Worm (Caenorhabditis elegans) whole organism, early embryonic: ENCODE results near the gene ilcr-2.

Experiments
- B0310.2 ChIP-seq: sonication (generic microtip); optimal IDR thresholded peaks from 2 replicates; lab custom pipeline; 2016; ENCODE audit warnings: mild to moderate bottlenecking, missing genetic modification characterization, missing compliant biosample characterization
- F13C5.2 ChIP-seq: sonication (generic microtip); optimal IDR thresholded peaks from 2 replicates; lab custom pipeline; 2017; ENCODE audit warnings: mild to moderate bottlenecking, missing genetic modification characterization, inconsistent platforms, missing compliant biosample characterization
- aly-1 ChIP-seq: sonication (generic microtip); optimal IDR thresholded peaks from 2 replicates; lab custom pipeline; 2016; ENCODE audit warnings: missing genetic modification characterization, missing compliant biosample characterization
- ama-1 ChIP-seq: fragments of 150-350 bp; optimal IDR thresholded peaks from 2 replicates; lab custom pipeline; 2014
- ceh-13 ChIP-seq: fragments of 200-800 bp; sonication (Bioruptor generic); optimal IDR thresholded peaks from 2 replicates; lab custom pipeline; 2018; ENCODE audit warnings: mild to moderate bottlenecking, missing genetic modification characterization, missing compliant biosample characterization
- ceh-36 ChIP-seq: sonication (generic microtip); optimal IDR thresholded peaks from 2 replicates; lab custom pipeline; 2016; ENCODE audit warnings: missing genetic modification characterization, inconsistent platforms, missing compliant biosample characterization
- ets-7 ChIP-seq: sonication (generic microtip); optimal IDR thresholded peaks from 2 replicates; lab custom pipeline; 2016; ENCODE audit warnings: missing genotype, missing genetic modification characterization, missing compliant biosample characterization
- flt-1 ChIP-seq: fragments of 200-800 bp; sonication (Bioruptor generic); IDR thresholded peaks from 2 replicates; pipeline ENCODE4 v1.3.6; 2022; ENCODE audit warnings: missing genetic modification characterization, missing compliant biosample characterization
- hmbx-1 ChIP-seq: sonication (generic microtip); optimal IDR thresholded peaks from 2 replicates; lab custom pipeline; 2016; ENCODE audit warnings: mild to moderate bottlenecking, missing genetic modification characterization, missing compliant biosample characterization
- hmg-4 ChIP-seq: fragments of 200-800 bp; sonication (Bioruptor generic); optimal IDR thresholded peaks from 2 replicates; lab custom pipeline; 2018; ENCODE audit warnings: mild to moderate bottlenecking, missing genetic modification characterization, missing compliant biosample characterization
- hnd-1 ChIP-seq: sonication (generic microtip); optimal IDR thresholded peaks from 2 replicates; lab custom pipeline; 2016; ENCODE audit warnings: missing genetic modification characterization, missing compliant biosample characterization
- pes-1 ChIP-seq: fragments of 200-800 bp; sonication (Bioruptor generic); IDR thresholded peaks from 2 replicates; pipeline ENCODE4 v1.3.6; 2022; ENCODE audit warnings: missing genetic modification reagents, missing genetic modification characterization, missing compliant biosample characterization
- scrt-1 ChIP-seq: fragments of 200-800 bp; sonication (Bioruptor generic); IDR thresholded peaks from 2 replicates; pipeline ENCODE4 v1.3.6; 2022; ENCODE audit warnings: missing genetic modification characterization, missing compliant biosample characterization
- sea-1 ChIP-seq: fragments of 200-800 bp; sonication (Bioruptor generic); conservative IDR thresholded peaks from 2 replicates; pipeline ENCODE4 v1.3.6; 2022; ENCODE audit warnings: missing genetic modification characterization, missing compliant biosample characterization
- tbx-11 ChIP-seq: fragments of 200-800 bp; sonication (Bioruptor generic); IDR thresholded peaks from 2 replicates; pipeline ENCODE4 v1.3.6; 2022; ENCODE audit warnings: missing genetic modification characterization, missing compliant biosample characterization
- tbx-37 ChIP-seq: fragments of 200-800 bp; sonication (Bioruptor generic); conservative IDR thresholded peaks from 2 replicates; pipeline ENCODE4 v1.3.6; 2022; ENCODE audit warnings: missing genetic modification reagents, missing genetic modification characterization, missing compliant biosample characterization
- tra-4 ChIP-seq: sonication (generic microtip); optimal IDR thresholded peaks from 2 replicates; lab custom pipeline; 2017; ENCODE audit warnings: missing genetic modification characterization, missing compliant biosample characterization

Gene ilcr-2

ce11 chrII:5481982-5482381 lies 6.9 kb downstream of the ilcr-2 start, which contains the start of gene cal-8:
TSS of gene cal-8 (minus strand) at chrII:5482041.
- TF ChIP-seq ceh-13 (GFP tag; lab: Kevin White, UChicago) (no peak), pes-1 (GFP tag; lab: Robert Waterston, UW) (no peak), sea-1 (no peak), tbx-37 (GFP tag; lab: Robert Waterston, UW) (no peak)

DNA sequence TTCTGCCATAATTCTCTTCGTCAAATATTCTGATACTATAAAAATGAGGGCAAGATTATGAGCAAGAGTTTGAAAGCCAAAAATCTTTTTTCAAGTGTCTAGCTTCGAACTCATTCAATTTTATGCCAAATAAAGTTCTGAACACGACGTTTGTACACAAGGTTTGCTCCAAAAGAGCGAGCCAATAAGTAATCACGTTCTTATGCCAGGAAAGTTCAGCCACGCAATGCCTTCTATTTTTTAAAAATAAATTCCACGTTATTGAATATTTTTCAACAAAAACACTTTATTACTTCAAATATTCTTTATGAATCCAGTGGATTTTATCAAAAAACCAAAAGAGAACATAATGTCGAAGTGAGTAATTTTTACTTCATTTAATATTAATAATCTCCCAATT lies 12.8 kb downstream of the ilcr-2 start, which contains the start of gene nep-5:
Gene nep-5, plus strand, starts transcription at position 301 of the 400 bp plus-strand sequence.
- no peak for TF ChIP-seq pes-1 (GFP tag; lab: Robert Waterston, UW)
- TF ChIP-seq hmg-4 (GFP tag; lab: Kevin White, UChicago) = no peak
- no peak for TF ChIP-seq aly-1 (tag; lab: Kevin White, UChicago)
- TF ChIP-seq ceh-36 (tag; lab: Kevin White, UChicago) = no peak
- no peak for TF ChIP-seq ets-7 (tag; lab: Kevin White, UChicago)
- TF ChIP-seq sea-1 = no peak
- no peak for TF ChIP-seq scrt-1 (GFP tag; lab: Robert Waterston, UW)
- no peak for TF ChIP-seq ama-1 (lab: Kevin White, UChicago)
- TF ChIP-seq tbx-11 (GFP tag; lab: Robert Waterston, UW) = no peak
- TF ChIP-seq B0310.2 (tag; lab: Kevin White, UChicago) = no peak
- no peak for TF ChIP-seq flt-1 (GFP tag; lab: Robert Waterston, UW)
- TF ChIP-seq hnd-1 = no peak

ce11 chrII:5494405-5494804 lies 19.4 kb downstream of the ilcr-2 start, which contains the start of gene F12A10.6:
TSS of gene F12A10.6 (minus strand) at chrII:5494505.
- TF ChIP-seq hmg-4 (GFP tag; lab: Kevin White, UChicago) = no peak
- no peak for TF ChIP-seq ama-1 (lab: Kevin White, UChicago)
- TF ChIP-seq tbx-37 (GFP tag; lab: Robert Waterston, UW) = no peak
- no peak for TF ChIP-seq aly-1 (tag; lab: Kevin White, UChicago)
- TF ChIP-seq hmbx-1 = no peak
- TF ChIP-seq pes-1 (GFP tag; lab: Robert Waterston, UW) = no peak
- no peak for TF ChIP-seq sea-1
- no peak for TF ChIP-seq B0310.2 (tag; lab: Kevin White, UChicago)
- no peak for TF ChIP-seq ceh-36 (tag; lab: Kevin White, UChicago)
- no peak for TF ChIP-seq F13C5.2 (tag; lab: Kevin White, UChicago)
- TF ChIP-seq hnd-1 = no peak

DNA sequence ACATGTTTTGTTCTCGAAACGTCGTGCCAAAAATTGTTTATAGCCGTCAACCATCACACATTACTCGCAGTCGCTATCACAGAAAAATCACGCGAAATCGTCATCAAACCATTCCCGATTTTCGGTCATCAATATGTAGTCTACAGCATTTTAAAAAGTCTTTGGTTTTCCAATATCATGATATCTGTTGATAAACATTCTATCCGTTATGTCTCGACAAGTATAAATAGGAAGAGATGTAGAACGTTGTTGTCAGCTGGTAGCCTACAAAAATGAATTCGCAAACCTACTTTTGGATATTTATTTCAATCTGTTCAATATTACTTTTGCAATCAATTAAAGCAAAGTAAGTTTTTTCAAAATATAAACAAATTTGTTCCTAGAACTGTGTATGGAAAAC lies 21.3 kb downstream of the ilcr-2 start, which contains the start of gene F12A10.1:
Gene F12A10.1, plus strand, starts transcription at position 166 of the 400 bp plus-strand sequence.
- TF ChIP-seq hnd-1 (no peak), aly-1 (tag; lab: Kevin White, UChicago) (no peak), F13C5.2 (tag; lab: Kevin White, UChicago) (no peak), hmg-4 (GFP tag; lab: Kevin White, UChicago) (no peak), B0310.2 (tag; lab: Kevin White, UChicago) (no peak), flt-1 (GFP tag; lab: Robert Waterston, UW) (no peak), tbx-37 (GFP tag; lab: Robert Waterston, UW) (no peak), tra-4 (tag; lab: Kevin White, UChicago) (no peak), ama-1 (lab: Kevin White, UChicago) (no peak), ceh-36 (tag; lab: Kevin White, UChicago) (no peak), scrt-1 (GFP tag; lab: Robert Waterston, UW) (no peak), hmbx-1 (no peak), ceh-13 (GFP tag; lab: Kevin White, UChicago) (no peak), sea-1 (no peak), tbx-11 (GFP tag; lab: Robert Waterston, UW) (no peak), ets-7 (tag; lab: Kevin White, UChicago) (no peak), pes-1 (GFP tag; lab: Robert Waterston, UW) (no peak)

DNA sequence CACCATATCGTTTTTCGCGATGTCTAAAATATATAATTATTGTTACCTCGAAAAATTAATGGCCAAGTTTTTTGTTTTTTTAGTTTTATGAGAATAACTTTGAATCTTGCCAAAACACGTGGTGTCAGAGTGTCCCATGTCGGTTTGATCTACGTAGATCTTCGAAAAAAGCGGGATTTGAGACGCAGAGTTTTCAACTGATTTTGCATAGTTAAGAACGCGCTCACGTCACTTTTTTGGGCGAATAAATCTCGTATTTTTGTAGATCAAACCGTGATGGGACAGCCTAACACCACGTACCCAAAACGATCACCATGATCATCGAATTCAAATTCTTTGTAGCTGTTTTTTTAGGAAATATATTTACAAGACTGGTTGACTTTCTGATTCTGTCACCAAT lies 22.5 kb downstream of the ilcr-2 start:
- TF ChIP-seq pes-1 (GFP tag; lab: Robert Waterston, UW) (no peak), hmbx-1 (no peak), F13C5.2 (tag; lab: Kevin White, UChicago) (no peak)

DNA sequence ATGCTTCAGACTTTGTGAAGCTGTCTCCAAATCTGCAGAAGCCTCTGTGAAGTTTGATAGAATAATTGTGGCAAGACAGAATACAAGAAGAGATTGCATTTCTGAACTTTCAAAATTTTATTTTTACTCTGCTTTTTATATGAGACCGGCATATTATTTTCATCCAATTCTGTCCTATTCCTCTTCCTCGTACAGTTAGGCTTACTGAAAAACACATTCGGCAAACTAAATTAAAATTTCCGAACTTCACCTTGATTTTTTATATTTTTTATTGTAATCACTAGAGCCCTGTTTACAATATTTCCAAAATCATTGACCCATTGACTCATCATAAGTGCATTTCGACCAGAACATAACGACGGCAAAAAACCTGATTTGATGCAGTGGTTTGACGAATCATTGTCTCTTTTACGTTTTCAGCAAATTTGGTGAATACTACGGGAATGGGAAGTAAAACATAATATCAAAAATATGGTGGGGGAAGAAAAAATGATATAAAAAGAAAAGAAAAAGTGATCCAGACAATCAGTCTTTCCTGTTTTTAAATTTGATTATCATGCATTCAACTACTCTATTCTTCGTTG lies 23.2 kb downstream of the ilcr-2 start, which contains the start of the genes suex-1 and F12A10.9:
Gene suex-1, minus strand, starts transcription at position 101 of the 584 bp plus-strand sequence.
Gene F12A10.9, plus strand, starts transcription at position 534 of the 584 bp plus-strand sequence.
- TF ChIP-seq ceh-36 (tag; lab: Kevin White, UChicago) = no peak
- no peak for TF ChIP-seq ama-1 (lab: Kevin White, UChicago)
- no peak for TF ChIP-seq B0310.2 (tag; lab: Kevin White, UChicago)
- TF ChIP-seq F13C5.2 (tag; lab: Kevin White, UChicago) = no peak
- no peak for TF ChIP-seq tbx-11 (GFP tag; lab: Robert Waterston, UW)
- no peak for TF ChIP-seq aly-1 (tag; lab: Kevin White, UChicago)
- no peak for TF ChIP-seq pes-1 (GFP tag; lab: Robert Waterston, UW)
- TF ChIP-seq ceh-13 (GFP tag; lab: Kevin White, UChicago) = no peak
- no peak for TF ChIP-seq tbx-37 (GFP tag; lab: Robert Waterston, UW)
- no peak for TF ChIP-seq ets-7 (tag; lab: Kevin White, UChicago)
- no peak for TF ChIP-seq tra-4 (tag; lab: Kevin White, UChicago)
- no peak for TF ChIP-seq flt-1 (GFP tag; lab: Robert Waterston, UW)

- TF ChIP-seq ama-1 (lab: Kevin White, UChicago) (no peak), sea-1 (no peak), hnd-1 (no peak), B0310.2 (tag; lab: Kevin White, UChicago) (no peak), tbx-37 (GFP tag; lab: Robert Waterston, UW) (no peak), ceh-13 (GFP tag; lab: Kevin White, UChicago) (no peak), hmbx-1 (no peak), aly-1 (tag; lab: Kevin White, UChicago) (no peak), scrt-1 (GFP tag; lab: Robert Waterston, UW) (no peak), hmg-4 (GFP tag; lab: Kevin White, UChicago) (no peak)
Measured at ce11 chrII:5500470-5500869, 25.4 kb downstream of the ilcr-2 start, which contains the start of gene fzy-1. TSS of gene fzy-1 (plus strand) at chrII:5500770.
